Worm (Caenorhabditis elegans) whole organism, midembryonic: ENCODE measurements around the gene F59A1.13.

Experiments used
- T22C8.4 ChIP-seq: fragments of 200-800 bp; sonication (Bioruptor generic); IDR thresholded peaks from 2 replicates; pipeline ENCODE4 v1.3.6; 2022; ENCODE audit warnings: missing genetic modification characterization, missing compliant biosample characterization
- cog-1 ChIP-seq: sonication (generic microtip); optimal IDR thresholded peaks from 2 replicates; lab custom pipeline; 2016; ENCODE audit warnings: missing genetic modification characterization, missing compliant biosample characterization
- flt-1 ChIP-seq: fragments of 200-800 bp; sonication (Bioruptor generic); IDR thresholded peaks from 2 replicates; pipeline ENCODE4 v1.3.6; 2022; ENCODE audit warnings: missing genetic modification characterization, missing compliant biosample characterization
- klf-2 ChIP-seq: fragments of 200-800 bp; sonication (Bioruptor generic); conservative IDR thresholded peaks from 2 replicates; pipeline ENCODE4 v1.3.6; 2022; ENCODE audit warnings: missing genetic modification reagents, missing genetic modification characterization, missing compliant biosample characterization
- med-1 ChIP-seq: sonication (generic microtip); optimal IDR thresholded peaks from 2 replicates; lab custom pipeline; 2017; ENCODE audit warnings: missing genetic modification characterization, mild to moderate bottlenecking, missing compliant biosample characterization, antibody characterized with exemption, missing genetic modification reagents; ENCODE audit not compliant: insufficient read depth
- ref-1 ChIP-seq: fragments of 200-800 bp; sonication (Bioruptor generic); conservative IDR thresholded peaks from 2 replicates; pipeline ENCODE4 v1.3.6; 2022; ENCODE audit warnings: missing genetic modification reagents, missing genetic modification characterization, missing compliant biosample characterization
- tab-1 ChIP-seq: fragments of 200-800 bp; sonication (Bioruptor generic); IDR thresholded peaks from 2 replicates; pipeline ENCODE4 v1.3.6; 2022; ENCODE audit warnings: missing genetic modification characterization, missing compliant biosample characterization
- ztf-23 ChIP-seq: fragments of 200-800 bp; sonication (Bioruptor generic); IDR thresholded peaks from 2 replicates; pipeline ENCODE4 v1.3.6; 2022; ENCODE audit warnings: missing genetic modification reagents, missing genetic modification characterization, missing compliant biosample characterization
- ztf-29 ChIP-seq: fragments of 200-800 bp; sonication (Bioruptor generic); IDR thresholded peaks from 2 replicates; pipeline ENCODE4 v1.3.6; 2022; ENCODE audit warnings: missing genetic modification reagents, missing genetic modification characterization, missing compliant biosample characterization

F59A1.13 gene

DNA sequence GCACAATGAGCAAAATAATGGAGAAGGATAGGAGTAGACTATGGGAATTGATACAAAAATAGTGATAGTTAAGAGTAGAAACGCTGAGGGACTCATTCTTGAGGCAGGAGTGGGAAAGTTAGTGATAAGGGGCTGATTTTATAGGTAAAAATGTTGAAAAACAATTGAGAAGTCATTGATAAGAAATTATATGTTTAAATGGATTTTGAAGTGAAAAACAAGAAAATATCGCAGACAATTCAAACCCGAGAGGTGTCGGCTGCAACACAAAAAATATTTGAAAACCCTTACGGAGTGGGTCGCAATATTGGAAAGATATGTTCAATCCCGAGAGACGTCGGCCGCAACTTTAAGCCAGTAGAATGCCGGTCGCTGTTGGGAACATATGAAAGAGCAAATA is 5.9 kb upstream of the F59A1.13 start, which contains the start of gene spp-29:
Gene spp-29, minus strand, starts transcription at position 101 of the 400 bp plus-strand sequence.
- TF ChIP-seq ref-1 (no peak), ztf-29 (GFP tag; lab: Robert Waterston, UW) (no peak), cog-1 (no peak), T22C8.4 (GFP tag; lab: Robert Waterston, UW) (no peak), klf-2 (no peak), med-1 (GFP tag; lab: Kevin White, UChicago) (no peak), tab-1 (no peak)

DNA sequence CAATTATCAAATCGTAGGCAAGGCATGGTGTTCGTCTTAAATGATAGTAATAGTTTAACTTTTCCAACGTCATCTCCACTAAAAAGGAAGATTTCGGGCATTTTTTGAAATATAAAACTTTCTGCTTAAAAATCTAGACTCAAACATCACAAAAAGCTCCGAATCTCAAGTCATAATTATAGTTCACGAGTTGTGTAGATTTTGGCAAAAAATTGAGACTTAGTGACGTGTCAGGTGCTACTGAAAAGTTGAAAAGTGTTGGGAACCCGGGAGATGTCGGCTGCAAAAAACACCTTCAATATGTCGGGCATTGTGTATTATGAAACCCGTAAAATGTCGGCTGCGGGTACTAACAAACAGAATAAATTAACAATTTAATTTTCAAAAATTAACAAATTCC is 5.0 kb upstream of the F59A1.13 start, which contains the start of gene Y26G10.1:
Gene Y26G10.1, minus strand, starts transcription at position 101 of the 400 bp plus-strand sequence.
- TF ChIP-seq klf-2: no peak
- no peak for TF ChIP-seq flt-1 (GFP tag; lab: Robert Waterston, UW)
- TF ChIP-seq tab-1: no peak
- TF ChIP-seq cog-1: no peak
- no peak for TF ChIP-seq ztf-23 (GFP tag; lab: Robert Waterston, UW)
- no peak for TF ChIP-seq ztf-29 (GFP tag; lab: Robert Waterston, UW)
- no peak for TF ChIP-seq med-1 (GFP tag; lab: Kevin White, UChicago)
- no peak for TF ChIP-seq T22C8.4 (GFP tag; lab: Robert Waterston, UW)

DNA sequence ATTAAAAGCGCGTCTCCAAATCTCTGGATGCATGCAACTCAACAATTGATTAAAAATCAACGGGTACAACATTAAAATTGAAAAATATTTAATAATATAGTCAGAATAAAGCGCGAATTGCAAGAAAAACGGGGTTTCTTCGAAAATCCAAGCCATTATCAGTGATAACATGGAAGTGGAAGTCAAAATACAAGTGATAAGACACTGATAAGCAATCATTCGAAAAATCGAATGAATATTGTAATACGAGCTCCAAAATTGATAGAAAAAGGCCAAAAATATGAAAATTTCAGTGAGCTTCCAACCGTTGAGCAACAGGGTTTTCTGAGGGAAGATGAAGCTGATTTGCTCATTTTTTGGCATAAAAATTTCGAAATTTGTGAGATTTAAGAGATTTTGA is 3.4 kb upstream of the F59A1.13 start:
- TF ChIP-seq med-1 (GFP tag; lab: Kevin White, UChicago) (no peak), T22C8.4 (GFP tag; lab: Robert Waterston, UW) (no peak), flt-1 (GFP tag; lab: Robert Waterston, UW) (no peak), klf-2 (no peak)

DNA sequence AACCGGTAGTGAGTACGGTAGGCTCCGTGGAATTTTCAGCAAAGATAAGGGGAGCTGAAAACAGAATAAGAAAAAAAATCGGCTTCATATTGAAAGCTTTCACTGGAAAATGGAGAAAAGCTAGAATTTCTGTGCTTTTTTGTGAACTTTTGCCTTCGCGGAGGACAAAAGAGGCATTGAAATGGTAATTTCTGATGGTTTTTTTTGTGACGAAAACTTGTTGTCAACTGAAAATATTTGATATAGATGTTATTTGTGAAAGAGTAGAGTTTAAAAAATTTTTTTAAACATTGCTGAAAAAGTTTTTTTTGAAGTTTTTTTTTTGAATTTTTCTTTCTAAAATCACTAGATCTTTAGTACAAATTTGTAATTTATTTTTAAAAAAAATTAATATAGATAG is 4.0 kb downstream of the F59A1.13 start, which contains the start of gene F59A1.18:
Gene F59A1.18, minus strand, starts transcription at position 101 of the 400 bp plus-strand sequence.
- TF ChIP-seq klf-2: no peak
- no peak for TF ChIP-seq med-1 (GFP tag; lab: Kevin White, UChicago)
- TF ChIP-seq ztf-29 (GFP tag; lab: Robert Waterston, UW): no peak
- no peak for TF ChIP-seq tab-1
- no peak for TF ChIP-seq T22C8.4 (GFP tag; lab: Robert Waterston, UW)
- TF ChIP-seq ref-1: no peak
- no peak for TF ChIP-seq ztf-23 (GFP tag; lab: Robert Waterston, UW)
- TF ChIP-seq cog-1: no peak
- TF ChIP-seq flt-1 (GFP tag; lab: Robert Waterston, UW): no peak

DNA sequence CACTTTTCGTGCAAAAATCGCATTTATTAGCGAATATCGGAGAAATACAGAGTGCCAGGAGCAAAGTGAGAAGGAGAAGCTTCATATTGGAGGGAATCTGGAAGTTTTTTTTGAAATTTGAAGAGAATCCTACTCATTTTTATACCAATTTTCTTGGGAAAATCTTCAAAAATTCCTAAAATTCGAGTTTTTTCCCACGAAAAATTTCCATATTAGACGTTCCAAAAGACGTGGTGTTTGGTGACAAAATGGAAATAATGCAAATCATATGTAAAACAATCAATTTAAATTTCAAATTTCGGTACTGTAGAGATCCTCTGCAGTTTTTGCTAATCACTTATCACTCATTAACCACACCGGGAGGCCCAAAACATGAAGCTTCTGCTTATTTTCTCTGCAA is 6.0 kb downstream of the F59A1.13 start, which contains the start of the genes F59A1.16 and F59A1.6:
Gene F59A1.16, minus strand, starts transcription at position 101 of the 400 bp plus-strand sequence.
Gene F59A1.6, plus strand, starts transcription at position 285 of the 400 bp plus-strand sequence.
- TF ChIP-seq ztf-29 (GFP tag; lab: Robert Waterston, UW): no peak
- TF ChIP-seq ztf-23 (GFP tag; lab: Robert Waterston, UW): no peak
- TF ChIP-seq med-1 (GFP tag; lab: Kevin White, UChicago): no peak
- TF ChIP-seq cog-1: no peak
- TF ChIP-seq ref-1: no peak
- TF ChIP-seq flt-1 (GFP tag; lab: Robert Waterston, UW): no peak
- no peak for TF ChIP-seq tab-1
- TF ChIP-seq klf-2: no peak
- no peak for TF ChIP-seq T22C8.4 (GFP tag; lab: Robert Waterston, UW)

DNA sequence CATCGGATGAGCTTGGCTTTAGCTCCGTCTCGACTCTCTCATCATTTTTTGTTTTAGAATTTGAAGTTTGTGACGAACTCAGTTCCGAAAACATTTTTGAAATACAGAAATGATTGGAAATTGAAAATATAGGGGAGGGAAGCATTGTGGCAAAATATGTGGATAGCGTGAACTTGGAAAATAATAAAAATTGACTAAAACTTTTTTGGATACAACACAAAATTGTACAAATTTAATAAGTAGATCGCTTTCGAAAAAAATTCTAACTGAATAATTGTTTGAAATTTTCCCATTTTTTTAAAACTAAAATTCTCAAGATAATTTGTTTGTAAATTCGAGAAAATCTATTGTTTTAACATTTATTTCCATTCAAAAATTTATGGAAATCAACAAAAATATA is 7.1 kb downstream of the F59A1.13 start, which contains the start of gene F59A1.15:
Gene F59A1.15, minus strand, starts transcription at position 101 of the 400 bp plus-strand sequence.
- no peak for TF ChIP-seq flt-1 (GFP tag; lab: Robert Waterston, UW)
- TF ChIP-seq klf-2: no peak
- no peak for TF ChIP-seq med-1 (GFP tag; lab: Kevin White, UChicago)
- no peak for TF ChIP-seq cog-1
- TF ChIP-seq ztf-23 (GFP tag; lab: Robert Waterston, UW): no peak
- TF ChIP-seq ztf-29 (GFP tag; lab: Robert Waterston, UW): no peak
- TF ChIP-seq ref-1: no peak
- TF ChIP-seq tab-1: no peak
- TF ChIP-seq T22C8.4 (GFP tag; lab: Robert Waterston, UW): no peak

DNA sequence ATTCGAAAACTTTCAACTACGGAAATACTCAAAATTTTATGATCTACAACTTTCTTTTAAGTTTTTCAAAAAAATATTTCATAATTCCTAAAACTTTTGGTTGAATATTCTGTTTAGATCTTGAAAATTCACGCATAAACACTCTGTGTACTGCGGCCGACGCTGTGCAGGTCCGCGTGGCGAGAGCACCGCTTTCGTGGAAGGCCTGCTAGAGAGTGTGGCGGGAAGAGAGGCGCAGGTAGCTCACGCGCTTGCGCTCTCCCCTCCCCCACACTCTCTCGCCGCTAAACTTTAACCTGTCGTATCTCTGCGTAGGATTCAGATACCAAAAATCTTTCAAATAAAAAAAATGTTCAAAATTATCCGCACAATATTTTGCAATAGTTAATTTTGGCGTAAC is 7.5 kb downstream of the F59A1.13 start:
- TF ChIP-seq klf-2: no peak
- no peak for TF ChIP-seq ztf-29 (GFP tag; lab: Robert Waterston, UW)
- TF ChIP-seq cog-1: no peak
- no peak for TF ChIP-seq flt-1 (GFP tag; lab: Robert Waterston, UW)
- no peak for TF ChIP-seq med-1 (GFP tag; lab: Kevin White, UChicago)
- no peak for TF ChIP-seq ztf-23 (GFP tag; lab: Robert Waterston, UW)
- no peak for TF ChIP-seq ref-1
- TF ChIP-seq tab-1: no peak
- no peak for TF ChIP-seq T22C8.4 (GFP tag; lab: Robert Waterston, UW)

DNA sequence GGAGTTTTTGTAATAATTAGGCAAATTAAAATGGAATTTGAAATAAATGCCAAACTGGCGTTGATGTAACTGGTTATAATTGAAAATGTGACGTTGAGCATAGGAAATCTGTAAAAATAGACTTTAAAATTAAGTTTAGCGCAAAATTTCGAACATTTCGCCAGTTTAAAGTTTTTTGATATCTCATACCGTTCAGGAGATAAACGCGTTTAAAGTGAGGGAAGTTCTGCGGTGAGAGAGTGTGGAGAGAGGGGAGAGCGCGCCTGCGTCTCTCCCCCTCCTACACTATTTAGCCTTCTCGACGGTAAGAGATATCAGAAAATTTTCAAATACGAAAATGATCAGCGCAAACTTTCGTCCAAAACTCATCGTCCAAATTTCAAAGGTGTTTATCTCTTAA is 14.3 kb downstream of the F59A1.13 start, which contains the start of gene str-92:
Gene str-92, minus strand, starts transcription at position 101 of the 400 bp plus-strand sequence.
- TF ChIP-seq T22C8.4 (GFP tag; lab: Robert Waterston, UW): no peak

DNA sequence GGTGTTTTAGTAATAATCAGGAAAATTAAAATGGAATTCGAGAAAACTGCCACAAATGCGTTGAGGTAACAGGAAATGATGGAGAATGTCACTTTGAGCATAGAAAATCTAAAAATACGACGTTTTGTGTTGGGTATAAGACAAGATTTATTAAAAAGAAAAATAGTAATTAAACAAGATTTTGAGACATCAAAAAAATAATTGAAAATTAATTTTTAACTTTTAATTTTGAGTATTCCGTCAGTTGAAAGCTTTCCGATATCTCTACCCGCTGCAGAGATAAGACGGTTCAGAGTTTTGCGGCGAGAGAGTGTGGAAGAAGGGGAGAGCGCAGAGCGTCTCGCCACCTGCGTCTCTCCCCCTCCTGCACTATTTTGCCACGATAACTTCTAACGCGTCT is 17.5 kb downstream of the F59A1.13 start, which contains the start of gene str-93:
Gene str-93, minus strand, starts transcription at position 101 of the 400 bp plus-strand sequence.
- no peak for TF ChIP-seq T22C8.4 (GFP tag; lab: Robert Waterston, UW)
- TF ChIP-seq tab-1: no peak
- no peak for TF ChIP-seq klf-2
- TF ChIP-seq ztf-23 (GFP tag; lab: Robert Waterston, UW): no peak
- TF ChIP-seq ref-1: no peak
- no peak for TF ChIP-seq ztf-29 (GFP tag; lab: Robert Waterston, UW)
- no peak for TF ChIP-seq flt-1 (GFP tag; lab: Robert Waterston, UW)
- TF ChIP-seq med-1 (GFP tag; lab: Kevin White, UChicago): no peak
- TF ChIP-seq cog-1: no peak

DNA sequence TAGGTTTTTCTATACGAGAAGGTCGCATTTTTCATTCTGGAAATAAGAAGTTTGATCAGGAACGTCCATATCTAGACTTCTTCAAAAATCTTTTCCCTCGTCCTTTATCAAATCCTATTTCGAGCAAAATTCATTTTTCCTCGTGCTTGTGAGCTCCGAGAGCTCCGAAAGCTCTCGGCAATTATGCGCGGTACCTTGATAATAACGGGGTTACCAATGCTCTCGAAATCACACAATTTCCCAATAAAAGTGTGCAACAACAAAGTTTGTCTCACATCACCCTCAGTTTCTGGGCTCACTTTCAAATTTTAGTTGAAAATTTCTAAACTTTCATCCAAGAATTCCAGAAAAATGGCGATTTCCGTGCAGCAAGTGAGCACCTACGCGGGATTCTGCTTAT is 22.3 kb downstream of the F59A1.13 start, which contains the start of gene str-89:
Gene str-89, plus strand, starts transcription at position 301 of the 400 bp plus-strand sequence.
- TF ChIP-seq tab-1 (no peak), cog-1 (no peak), ztf-23 (GFP tag; lab: Robert Waterston, UW) (no peak), ztf-29 (GFP tag; lab: Robert Waterston, UW) (no peak), flt-1 (GFP tag; lab: Robert Waterston, UW) (no peak), T22C8.4 (GFP tag; lab: Robert Waterston, UW) (no peak), ref-1 (no peak)
